Fruit fly (Drosophila melanogaster) whole organism, pupa: ENCODE data around the gene CG15408.

ENCODE experiments used
- CG10348 ChIP-seq: fragments of 200-800 bp; sonication (Bioruptor generic); IDR thresholded peaks from 2 replicates; pipeline ENCODE4 v1.3.6; 2022; ENCODE audit warnings: missing biosample characterization, missing genetic modification characterization
- CG12605 ChIP-seq: fragments of 200-800 bp; sonication (Bioruptor generic); IDR thresholded peaks from 2 replicates; pipeline ENCODE4 v1.3.6; 2022; ENCODE audit warnings: missing biosample characterization, missing genetic modification characterization
- CG13204 ChIP-seq: fragments of 200-800 bp; sonication (Bioruptor generic); optimal IDR thresholded peaks from 2 replicates; lab custom pipeline; 2018; ENCODE audit warnings: missing biosample characterization, mild to moderate bottlenecking, missing genetic modification characterization, moderate library complexity
- CG14655 ChIP-seq: fragments of 200-800 bp; sonication (Bioruptor generic); optimal IDR thresholded peaks from 3 replicates; lab custom pipeline; 2017; ENCODE audit warnings: mild to moderate bottlenecking, missing biosample characterization, missing genetic modification reagents, missing genetic modification characterization
- CG15710 ChIP-seq: fragments of 200-800 bp; sonication (Bioruptor generic); optimal IDR thresholded peaks from 2 replicates; lab custom pipeline; 2018; ENCODE audit warnings: missing biosample characterization, mild to moderate bottlenecking, missing genetic modification characterization, moderate library complexity
- CG17806 ChIP-seq: fragments of 200-800 bp; sonication (Bioruptor generic); optimal IDR thresholded peaks from 2 replicates; lab custom pipeline; 2018; ENCODE audit warnings: missing biosample characterization, mild to moderate bottlenecking, missing genetic modification characterization, moderate library complexity
- CG32121 ChIP-seq: fragments of 200-800 bp; sonication (Bioruptor generic); IDR thresholded peaks from 2 replicates; pipeline ENCODE4 v1.3.6; 2022; ENCODE audit warnings: missing biosample characterization, missing genetic modification characterization
- CG34367 ChIP-seq: fragments of 200-800 bp; sonication (Bioruptor generic); optimal IDR thresholded peaks from 2 replicates; lab custom pipeline; 2018; ENCODE audit warnings: missing biosample characterization, mild to moderate bottlenecking, missing genetic modification characterization
- CG4496 ChIP-seq: fragments of 200-800 bp; sonication (Bioruptor generic); IDR thresholded peaks from 3 replicates; pipeline ENCODE4 v1.3.6; 2022; ENCODE audit warnings: missing biosample characterization, missing genetic modification characterization
- CG8159 ChIP-seq: fragments of 200-800 bp; sonication (Bioruptor generic); optimal IDR thresholded peaks from 3 replicates; lab custom pipeline; 2018; ENCODE audit warnings: missing biosample characterization, mild to moderate bottlenecking, missing genetic modification characterization, moderate library complexity
- CG8301 ChIP-seq: fragments of 200-800 bp; sonication (Bioruptor generic); optimal IDR thresholded peaks from 2 replicates; lab custom pipeline; 2018; ENCODE audit warnings: missing biosample characterization, mild to moderate bottlenecking, missing genetic modification characterization
- CG9948 ChIP-seq: fragments of 200-800 bp; sonication (Bioruptor generic); optimal IDR thresholded peaks from 2 replicates; lab custom pipeline; 2018; ENCODE audit warnings: missing biosample characterization, mild to moderate bottlenecking, missing genetic modification characterization, moderate library complexity
- D1 ChIP-seq: fragments of 200-800 bp; sonication (Bioruptor generic); optimal IDR thresholded peaks from 2 replicates; lab custom pipeline; 2018; ENCODE audit warnings: missing biosample characterization, mild to moderate bottlenecking, missing genetic modification characterization, moderate library complexity
- EcR ChIP-seq: fragments of 200-800 bp; sonication (Bioruptor generic); optimal IDR thresholded peaks from 3 replicates; lab custom pipeline; 2019; ENCODE audit warnings: missing biosample characterization, missing genetic modification characterization, mild to moderate bottlenecking, moderate library complexity, missing genetic modification reagents
- Ets98B ChIP-seq: fragments of 200-800 bp; sonication (Bioruptor generic); IDR thresholded peaks from 2 replicates; pipeline ENCODE4 v1.3.6; 2022; ENCODE audit warnings: missing biosample characterization, missing genetic modification characterization
- Pif1A ChIP-seq: fragments of 200-800 bp; sonication (Bioruptor generic); optimal IDR thresholded peaks from 3 replicates; lab custom pipeline; 2016; ENCODE audit warnings: missing biosample characterization, missing genetic modification characterization
- Pif1B ChIP-seq: fragments of 200-800 bp; sonication (Bioruptor generic); optimal IDR thresholded peaks from 3 replicates; lab custom pipeline; 2016; ENCODE audit warnings: missing biosample characterization, missing genetic modification characterization
- Snoo ChIP-seq: fragments of 200-800 bp; sonication (Bioruptor generic); optimal IDR thresholded peaks from 3 replicates; lab custom pipeline; 2017; ENCODE audit warnings: missing biosample characterization, mild to moderate bottlenecking, missing genetic modification characterization, inconsistent platforms
- fd96Ca ChIP-seq: fragments of 200-800 bp; sonication (Bioruptor generic); IDR thresholded peaks from 3 replicates; pipeline ENCODE4 v1.3.6; 2022; ENCODE audit warnings: missing biosample characterization, missing genetic modification characterization
- gl ChIP-seq: fragments of 200-800 bp; sonication (Bioruptor generic); optimal IDR thresholded peaks from 2 replicates; lab custom pipeline; 2018; ENCODE audit warnings: missing biosample characterization, mild to moderate bottlenecking, missing genetic modification characterization
- rn ChIP-seq: fragments of 200-800 bp; sonication (Bioruptor generic); IDR thresholded peaks from 2 replicates; pipeline ENCODE4 v1.3.6; 2022; ENCODE audit warnings: missing biosample characterization, missing genetic modification characterization

The CG15408 gene

DNA sequence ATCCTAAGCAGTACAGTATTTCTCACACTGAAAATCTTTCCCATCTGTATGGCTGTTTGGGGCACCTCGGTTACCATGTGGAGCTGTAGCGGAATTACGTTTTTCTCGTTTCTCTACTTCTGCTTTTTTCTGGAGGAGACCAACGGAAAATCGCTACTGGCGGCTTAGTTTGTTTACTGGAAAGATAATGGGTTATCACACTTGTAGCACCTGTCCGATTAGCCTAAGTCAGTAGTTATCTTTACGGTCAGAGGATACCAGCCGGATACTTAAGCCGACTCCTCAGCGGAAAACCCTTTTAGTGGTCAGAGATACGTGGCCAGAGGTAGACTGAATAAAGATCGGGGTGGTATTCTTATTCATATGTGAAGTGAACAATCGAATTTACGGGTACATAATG is at the start of gene CG15408:
TSS of gene CG15408 (plus strand) at position 301 of the 400 bp plus-strand sequence.
- TF ChIP-seq gl (tag; lab: Kevin White, UChicago), result no peak
- no peak for TF ChIP-seq rn (GFP tag; lab: Robert Waterston, UW)
- no peak for TF ChIP-seq CG9948 (tag; lab: Kevin White, UChicago)
- no peak for TF ChIP-seq CG32121 (GFP tag; lab: Robert Waterston, UW)
- no peak for TF ChIP-seq CG10348 (GFP tag; lab: Robert Waterston, UW)
- TF ChIP-seq CG13204 (GFP tag; lab: Kevin White, UChicago), result no peak
- TF ChIP-seq CG4496, result no peak
- no peak for TF ChIP-seq Snoo (tag; lab: Kevin White, UChicago)
- TF ChIP-seq CG34367 (tag; lab: Kevin White, UChicago), result no peak
- TF ChIP-seq CG8301, result no peak
- no peak for TF ChIP-seq Pif1B (GFP tag; lab: Kevin White, UChicago)
- no peak for TF ChIP-seq CG15710 (tag; lab: Kevin White, UChicago)
- no peak for TF ChIP-seq EcR
- TF ChIP-seq fd96Ca (GFP tag; lab: Robert Waterston, UW), result no peak
- TF ChIP-seq Pif1A, result no peak

DNA sequence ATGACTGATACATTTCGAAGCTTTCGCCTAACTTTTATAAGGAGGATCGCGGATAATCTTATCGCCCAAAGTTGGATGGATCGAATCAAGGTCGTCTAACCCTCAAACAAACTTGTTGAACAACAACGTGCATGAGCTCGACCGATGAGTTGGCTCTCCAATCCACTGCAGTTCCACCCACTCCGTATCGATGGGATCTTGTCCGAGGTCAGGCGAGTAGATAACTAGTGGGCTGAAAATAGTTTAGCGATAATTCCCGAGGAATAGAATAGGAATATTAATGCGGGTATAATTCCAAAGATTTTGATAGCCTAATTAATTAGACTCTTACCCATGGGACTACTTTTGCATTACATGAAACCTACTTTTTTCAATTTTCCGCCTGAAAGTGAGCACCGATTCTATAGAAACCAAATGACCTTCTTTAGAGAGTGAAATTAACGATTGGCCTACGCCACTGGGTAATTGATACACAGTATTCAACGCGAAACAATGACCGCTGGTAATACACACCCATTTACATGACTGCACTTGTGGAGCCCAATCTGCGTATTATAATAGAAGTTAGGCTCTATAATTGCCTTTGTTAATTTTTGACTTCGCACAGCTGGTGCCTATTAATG is 38.8 kb upstream of the CG15408 start:
- TF ChIP-seq gl (tag; lab: Kevin White, UChicago), result no peak
- no peak for TF ChIP-seq rn (GFP tag; lab: Robert Waterston, UW)
- no peak for TF ChIP-seq CG4496
- TF ChIP-seq CG10348 (GFP tag; lab: Robert Waterston, UW), result no peak

DNA sequence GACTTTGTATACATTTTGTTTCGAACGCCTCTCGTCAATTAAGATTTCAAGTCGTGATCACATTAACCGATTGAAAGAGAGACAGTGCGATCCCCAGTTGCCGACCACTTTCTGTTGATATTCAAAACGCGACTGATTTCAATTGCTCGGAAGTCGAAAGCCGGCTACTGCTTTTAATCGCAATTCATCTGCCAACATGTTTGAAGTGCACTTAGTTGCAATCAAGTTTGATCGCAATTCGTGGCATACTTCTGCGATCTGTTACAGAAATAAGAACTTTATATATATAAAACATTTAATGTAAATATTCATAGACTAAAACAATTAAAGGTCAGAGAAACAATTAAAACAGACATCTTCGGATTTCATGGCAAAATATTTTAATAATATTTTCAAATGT is 38.0 kb upstream of the CG15408 start, which contains the start of gene CG9664:
TSS of gene CG9664 (minus strand) at position 135 of the 400 bp plus-strand sequence.
- TF ChIP-seq CG4496 (peak; percentile 46; the same call in 1 of the 3 replicates), CG9948 (tag; lab: Kevin White, UChicago) (no peak), CG32121 (GFP tag; lab: Robert Waterston, UW) (no peak), CG17806 (tag; lab: Kevin White, UChicago) (no peak), Ets98B (no peak), fd96Ca (GFP tag; lab: Robert Waterston, UW) (no peak), CG10348 (GFP tag; lab: Robert Waterston, UW) (no peak)
- TF ChIP-seq, all 21 proteins: peak for 1

DNA sequence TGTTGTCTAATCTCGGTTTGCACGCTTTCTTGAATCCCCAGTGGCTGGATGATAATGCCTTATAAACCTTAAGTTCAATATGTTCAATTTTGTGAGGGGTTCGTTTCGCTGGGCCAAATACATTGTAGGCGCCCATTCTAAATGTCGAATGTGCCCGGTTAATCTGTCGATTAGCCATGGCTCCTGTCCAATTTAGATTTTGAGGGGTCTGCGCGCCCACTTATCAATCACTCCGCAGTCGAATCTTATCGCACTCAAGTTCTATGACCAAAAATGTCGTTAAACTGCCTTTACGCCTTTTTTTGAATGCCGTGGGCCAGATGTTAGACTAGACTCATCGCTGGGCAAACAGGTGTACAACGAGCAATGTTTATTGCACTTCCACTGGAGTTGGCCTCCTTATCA is 34.5 kb upstream of the CG15408 start:
- TF ChIP-seq CG32121 (GFP tag; lab: Robert Waterston, UW), result no peak
- no peak for TF ChIP-seq CG14655 (GFP tag; lab: Kevin White, UChicago)
- no peak for TF ChIP-seq Pif1A
- TF ChIP-seq CG8301, result no peak
- TF ChIP-seq CG4496, result no peak
- no peak for TF ChIP-seq CG10348 (GFP tag; lab: Robert Waterston, UW)
- no peak for TF ChIP-seq rn (GFP tag; lab: Robert Waterston, UW)
- no peak for TF ChIP-seq CG17806 (tag; lab: Kevin White, UChicago)
- TF ChIP-seq CG9948 (tag; lab: Kevin White, UChicago), result no peak
- TF ChIP-seq Pif1B (GFP tag; lab: Kevin White, UChicago), result no peak
- TF ChIP-seq CG12605 (GFP tag; lab: Robert Waterston, UW), result no peak
- no peak for TF ChIP-seq CG15710 (tag; lab: Kevin White, UChicago)
- TF ChIP-seq CG13204 (GFP tag; lab: Kevin White, UChicago), result no peak
- TF ChIP-seq Snoo (tag; lab: Kevin White, UChicago), result no peak
- no peak for TF ChIP-seq fd96Ca (GFP tag; lab: Robert Waterston, UW)
- no peak for TF ChIP-seq D1 (tag; lab: Kevin White, UChicago)

DNA sequence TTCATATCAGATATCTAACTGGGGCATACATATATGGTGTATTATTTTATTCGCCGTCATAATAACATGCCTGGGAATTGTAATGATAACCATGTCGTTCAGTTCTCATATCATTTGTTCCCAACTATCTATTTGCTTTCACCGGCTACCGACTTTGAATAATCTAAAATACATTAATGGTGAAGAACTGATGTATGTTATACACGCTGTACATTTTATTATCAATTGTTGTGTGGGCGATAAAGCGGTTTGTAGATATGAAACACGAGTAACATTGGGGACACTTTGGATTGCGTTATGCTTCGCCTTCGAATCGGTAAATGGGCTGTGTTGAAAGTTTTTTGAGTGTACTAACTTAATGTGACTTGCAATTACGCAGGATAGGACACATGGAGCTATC is 33.5 kb upstream of the CG15408 start:
- TF ChIP-seq CG32121 (GFP tag; lab: Robert Waterston, UW) (no peak), CG15710 (tag; lab: Kevin White, UChicago) (no peak), CG12605 (GFP tag; lab: Robert Waterston, UW) (no peak), Snoo (tag; lab: Kevin White, UChicago) (no peak), CG8159 (tag; lab: Kevin White, UChicago) (no peak), Ets98B (no peak), EcR (no peak)

DNA sequence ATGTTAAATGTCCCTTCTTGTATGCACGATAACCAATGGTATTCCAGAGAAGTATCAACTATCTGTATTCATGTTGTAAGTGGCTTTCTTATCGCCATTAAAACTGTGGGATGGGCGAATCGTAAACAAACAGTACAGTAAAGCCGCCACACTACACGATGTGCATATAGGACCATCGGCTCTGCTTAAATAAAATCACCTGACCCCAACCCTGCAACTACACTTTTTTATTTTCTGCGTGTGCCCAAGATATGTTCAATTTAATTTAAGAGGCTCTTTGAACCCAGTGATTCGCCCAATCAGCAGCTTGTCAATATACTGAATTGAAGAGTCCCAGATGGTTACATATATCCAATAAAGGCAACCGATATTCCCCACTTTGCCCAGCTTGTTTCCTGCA is 32.8 kb upstream of the CG15408 start:
- no peak for TF ChIP-seq CG34367 (tag; lab: Kevin White, UChicago)
- 0 out of 3 replicates have a peak, but pooled peaks have one; percentile 36 for TF ChIP-seq fd96Ca (GFP tag; lab: Robert Waterston, UW)
- peak; percentile 26 for TF ChIP-seq CG9948 (tag; lab: Kevin White, UChicago)
- TF ChIP-seq Pif1B (GFP tag; lab: Kevin White, UChicago), result peak; percentile 8
- TF ChIP-seq CG13204 (GFP tag; lab: Kevin White, UChicago), result no peak
- peak; percentile 40 for TF ChIP-seq gl (tag; lab: Kevin White, UChicago)
- no peak for TF ChIP-seq CG12605 (GFP tag; lab: Robert Waterston, UW)
- TF ChIP-seq CG32121 (GFP tag; lab: Robert Waterston, UW), result no peak
- peak; percentile 34 for TF ChIP-seq CG8159 (tag; lab: Kevin White, UChicago)
- no peak for TF ChIP-seq Snoo (tag; lab: Kevin White, UChicago)
- TF ChIP-seq D1 (tag; lab: Kevin White, UChicago), result no peak
- TF ChIP-seq CG14655 (GFP tag; lab: Kevin White, UChicago), result peak; percentile 46
- TF ChIP-seq EcR, result no peak
- no peak for TF ChIP-seq rn (GFP tag; lab: Robert Waterston, UW)
- no peak for TF ChIP-seq CG4496
- no peak for TF ChIP-seq CG10348 (GFP tag; lab: Robert Waterston, UW)
- peak; percentile 14; the same call in 1 of the 2 replicates for TF ChIP-seq Ets98B
- TF ChIP-seq Pif1A, result peak; percentile 17
- TF ChIP-seq CG15710 (tag; lab: Kevin White, UChicago), result peak; percentile 50
- TF ChIP-seq CG17806 (tag; lab: Kevin White, UChicago), result peak; percentile 33
- TF ChIP-seq CG8301, result peak; percentile 26
